Fruit fly (Drosophila melanogaster) whole organism, embryonic: ENCODE data around the gene Cyp303a1.

Experiments used
- Atf-2 ChIP-seq: fragments of 200-800 bp; sonication (Bioruptor generic); optimal IDR thresholded peaks from 2 replicates; lab custom pipeline; 2016; ENCODE audit warnings: missing biosample characterization, missing genetic modification characterization
- CG10147 ChIP-seq: fragments of 200-800 bp; sonication (Bioruptor generic); optimal IDR thresholded peaks from 2 replicates; lab custom pipeline; 2019; ENCODE audit warnings: missing biosample characterization, mild to moderate bottlenecking, missing genetic modification characterization, moderate library complexity
- CG10366 ChIP-seq: fragments of 200-800 bp; sonication (Bioruptor generic); IDR thresholded peaks from 2 replicates; pipeline ENCODE4 v1.3.6; 2022; ENCODE audit warnings: missing biosample characterization, missing genetic modification characterization
- CG10979 ChIP-seq: fragments of 200-800 bp; sonication (Bioruptor generic); optimal IDR thresholded peaks from 2 replicates; lab custom pipeline; 2018; ENCODE audit warnings: missing biosample characterization, mild to moderate bottlenecking, missing genetic modification characterization, moderate library complexity
- CG11456 ChIP-seq: fragments of 200-800 bp; sonication (Bioruptor generic); IDR thresholded peaks from 3 replicates; pipeline ENCODE4 v1.3.6; 2022; ENCODE audit warnings: missing biosample characterization, missing genetic modification characterization
- CG13296 ChIP-seq: fragments of 200-800 bp; sonication (Bioruptor generic); optimal IDR thresholded peaks from 3 replicates; lab custom pipeline; 2018; ENCODE audit warnings: missing biosample characterization, mild to moderate bottlenecking, missing genetic modification characterization
- CG16815 ChIP-seq: fragments of 200-800 bp; sonication (Bioruptor generic); optimal IDR thresholded peaks from 3 replicates; lab custom pipeline; 2017; ENCODE audit warnings: missing biosample characterization, mild to moderate bottlenecking, missing genetic modification characterization
- CG16863 ChIP-seq: fragments of 200-800 bp; sonication (Bioruptor generic); optimal IDR thresholded peaks from 3 replicates; lab custom pipeline; 2016; ENCODE audit warnings: missing biosample characterization, missing genetic modification characterization
- CG17568 ChIP-seq: fragments of 200-800 bp; sonication (Bioruptor generic); optimal IDR thresholded peaks from 2 replicates; lab custom pipeline; 2018; ENCODE audit warnings: missing biosample characterization, mild to moderate bottlenecking, missing genetic modification characterization, moderate library complexity
- CG2116 ChIP-seq: fragments of 200-800 bp; sonication (Bioruptor generic); optimal IDR thresholded peaks from 3 replicates; lab custom pipeline; 2018; ENCODE audit warnings: missing biosample characterization, mild to moderate bottlenecking, missing genetic modification characterization
- CG2129 ChIP-seq: fragments of 200-800 bp; sonication (Bioruptor generic); IDR thresholded peaks from 2 replicates; pipeline ENCODE4 v1.3.6; 2022; ENCODE audit warnings: missing biosample characterization, missing genetic modification characterization; ENCODE audit not compliant: partially characterized antibody
- CG2199 ChIP-seq: fragments of 200-800 bp; sonication (Bioruptor generic); IDR thresholded peaks from 3 replicates; pipeline ENCODE4 v1.3.6; 2022; ENCODE audit warnings: missing biosample characterization, missing genetic modification characterization
- CG2889 ChIP-seq: fragments of 200-800 bp; sonication (Bioruptor generic); IDR thresholded peaks from 3 replicates; pipeline ENCODE4 v1.3.6; 2022; ENCODE audit warnings: missing biosample characterization, missing genetic modification characterization
- CG33213 ChIP-seq: fragments of 200-800 bp; sonication (Bioruptor generic); optimal IDR thresholded peaks from 3 replicates; lab custom pipeline; 2016; ENCODE audit warnings: missing biosample characterization, missing genetic modification characterization
- CG3995 ChIP-seq: fragments of 200-800 bp; sonication (Bioruptor generic); optimal IDR thresholded peaks from 3 replicates; lab custom pipeline; 2016; ENCODE audit warnings: missing biosample characterization, missing genetic modification characterization
- CG4707 ChIP-seq: fragments of 200-800 bp; sonication (Bioruptor generic); optimal IDR thresholded peaks from 2 replicates; lab custom pipeline; 2018; ENCODE audit warnings: missing biosample characterization, mild to moderate bottlenecking, missing genetic modification characterization, moderate library complexity
- CG6175 ChIP-seq: fragments of 200-800 bp; sonication (Bioruptor generic); IDR thresholded peaks from 3 replicates; pipeline ENCODE4 v1.3.6; 2022; ENCODE audit warnings: missing biosample characterization, missing genetic modification characterization
- CG6689 ChIP-seq: fragments of 200-800 bp; sonication (Bioruptor generic); IDR thresholded peaks from 2 replicates; pipeline ENCODE4 v1.3.6; 2022; ENCODE audit warnings: missing biosample characterization, missing genetic modification characterization
- Camta ChIP-seq: fragments of 200-800 bp; sonication (Bioruptor generic); optimal IDR thresholded peaks from 2 replicates; lab custom pipeline; 2016; ENCODE audit warnings: missing biosample characterization, missing genetic modification characterization
- CkIIα-i1 ChIP-seq: fragments of 200-800 bp; sonication (Bioruptor generic); IDR thresholded peaks from 2 replicates; pipeline ENCODE4 v1.3.6; 2022; ENCODE audit warnings: missing biosample characterization, missing genetic modification characterization
- Ets65A ChIP-seq: fragments of 200-800 bp; sonication (Bioruptor generic); peaks from one replicate; lab custom pipeline; 2016; ENCODE audit warnings: missing biosample characterization, missing genetic modification characterization
- HLH4C ChIP-seq: fragments of 200-800 bp; sonication (Bioruptor generic); IDR thresholded peaks from 3 replicates; pipeline ENCODE4 v1.3.6; 2022; ENCODE audit warnings: missing biosample characterization, missing genetic modification characterization; ENCODE audit not compliant: partially characterized antibody
- HLHmδ ChIP-seq: fragments of 200-800 bp; sonication (Bioruptor generic); optimal IDR thresholded peaks from 2 replicates; lab custom pipeline; 2018; ENCODE audit warnings: missing biosample characterization, mild to moderate bottlenecking, missing genetic modification characterization, moderate library complexity
- Kr ChIP-seq: fragments of 200-800 bp; sonication (Bioruptor generic); optimal IDR thresholded peaks from 2 replicates; lab custom pipeline; 2017; ENCODE audit warnings: missing biosample characterization, mild to moderate bottlenecking, missing genetic modification characterization
- MBD-R2 ChIP-seq: fragments of 200-800 bp; sonication (Bioruptor generic); IDR thresholded peaks from 2 replicates; pipeline ENCODE4 v1.3.6; 2022; ENCODE audit warnings: missing biosample characterization, missing genetic modification characterization
- Med ChIP-seq: fragments of 200-800 bp; sonication (Bioruptor generic); peaks from one replicate; lab custom pipeline; 2016; ENCODE audit warnings: missing biosample characterization, missing genetic modification characterization, mild to moderate bottlenecking, inconsistent platforms, moderate library complexity
- Meics ChIP-seq: fragments of 200-800 bp; sonication (Bioruptor generic); optimal IDR thresholded peaks from 2 replicates; lab custom pipeline; 2017; ENCODE audit warnings: missing biosample characterization, mild to moderate bottlenecking, missing genetic modification characterization
- Oli ChIP-seq: fragments of 200-800 bp; sonication (Bioruptor generic); optimal IDR thresholded peaks from 2 replicates; lab custom pipeline; 2018; ENCODE audit warnings: missing biosample characterization, mild to moderate bottlenecking, missing genetic modification characterization, moderate library complexity
- Xrp1 ChIP-seq: fragments of 200-800 bp; sonication (Bioruptor generic); IDR thresholded peaks from 2 replicates; pipeline ENCODE4 v1.3.6; 2022; ENCODE audit warnings: missing biosample characterization, missing genetic modification characterization
- ash1 ChIP-seq: fragments of 200-800 bp; sonication (Bioruptor generic); optimal IDR thresholded peaks from 2 replicates; lab custom pipeline; 2018; ENCODE audit warnings: missing biosample characterization, mild to moderate bottlenecking, missing genetic modification characterization
- cad ChIP-seq: fragments of >200 bp; optimal IDR thresholded peaks from 2 replicates; lab custom pipeline; 2017; ENCODE audit warnings: missing biosample characterization, missing genetic modification characterization
- ems ChIP-seq: fragments of 200-800 bp; sonication (Bioruptor generic); optimal IDR thresholded peaks from 3 replicates; lab custom pipeline; 2016; ENCODE audit warnings: missing biosample characterization, missing genetic modification characterization
- fd3F ChIP-seq: fragments of 200-800 bp; sonication (Bioruptor generic); optimal IDR thresholded peaks from 2 replicates; lab custom pipeline; 2018; ENCODE audit warnings: missing biosample characterization, mild to moderate bottlenecking, missing genetic modification characterization, moderate library complexity
- gfzf ChIP-seq: fragments of 200-800 bp; sonication (Bioruptor generic); optimal IDR thresholded peaks from 2 replicates; lab custom pipeline; 2016; ENCODE audit warnings: missing biosample characterization, mild to moderate bottlenecking, missing genetic modification characterization, moderate library complexity
- jigr1 ChIP-seq: fragments of 200-800 bp; sonication (Bioruptor generic); IDR thresholded peaks from 3 replicates; pipeline ENCODE4 v1.3.6; 2022; ENCODE audit warnings: missing biosample characterization, missing genetic modification characterization
- jumu ChIP-seq: fragments of 200-800 bp; sonication (Bioruptor generic); optimal IDR thresholded peaks from 3 replicates; lab custom pipeline; 2016; ENCODE audit warnings: missing biosample characterization, missing genetic modification characterization
- ken ChIP-seq: fragments of 200-800 bp; sonication (Bioruptor generic); IDR thresholded peaks from 3 replicates; pipeline ENCODE4 v1.3.6; 2022; ENCODE audit warnings: missing biosample characterization, missing genetic modification characterization
- lbe ChIP-seq: fragments of 200-800 bp; sonication (Bioruptor generic); optimal IDR thresholded peaks from 2 replicates; lab custom pipeline; 2016; ENCODE audit warnings: missing biosample characterization, mild to moderate bottlenecking, missing genetic modification characterization
- lov ChIP-seq, 2 experiments: fragments of 200-800 bp in 1 of 2; fragments of >200 bp in 1 of 2; sonication (Bioruptor generic) in 1 of 2; IDR thresholded peaks in 1 of 2; optimal IDR thresholded peaks in 1 of 2; 2 replicates in 1 of 2; 3 replicates in 1 of 2; pipeline versions ENCODE4 v1.3.6 to Lab custom; 2017 to 2022; ENCODE audit warnings: missing biosample characterization in 1 of 2, missing genetic modification characterization in 1 of 2
- pnt ChIP-seq: fragments of 200-800 bp; sonication (Bioruptor generic); optimal IDR thresholded peaks from 3 replicates; lab custom pipeline; 2016; ENCODE audit warnings: missing biosample characterization, missing genetic modification characterization
- pum ChIP-seq: fragments of 200-800 bp; sonication (Bioruptor generic); optimal IDR thresholded peaks from 2 replicates; lab custom pipeline; 2016; ENCODE audit warnings: missing biosample characterization, missing genetic modification characterization
- scrt ChIP-seq: fragments of 200-800 bp; sonication (Bioruptor generic); optimal IDR thresholded peaks from 2 replicates; lab custom pipeline; 2018; ENCODE audit warnings: missing biosample characterization, mild to moderate bottlenecking, missing genetic modification characterization, moderate library complexity
- sna ChIP-seq: fragments of 200-800 bp; sonication (Bioruptor generic); IDR thresholded peaks from 2 replicates; pipeline ENCODE4 v1.3.6; 2022; ENCODE audit warnings: missing biosample characterization, missing genetic modification characterization; ENCODE audit not compliant: partially characterized antibody
- stc ChIP-seq: fragments of 200-800 bp; sonication (Bioruptor generic); IDR thresholded peaks from 2 replicates; pipeline ENCODE4 v1.3.6; 2022; ENCODE audit warnings: missing biosample characterization, missing genetic modification characterization
- tin ChIP-seq: fragments of 200-800 bp; sonication (Bioruptor generic); optimal IDR thresholded peaks from 3 replicates; lab custom pipeline; 2016; ENCODE audit warnings: missing biosample characterization, missing genetic modification characterization
- tll ChIP-seq, 2 experiments: fragments of 200-800 bp in 1 of 2; fragments of >200 bp in 1 of 2; sonication (Bioruptor generic) in 1 of 2; optimal IDR thresholded peaks; 2 replicates each; lab custom pipeline; 2017 to 2019; ENCODE audit warnings: missing biosample characterization in 2 of 2, missing genetic modification characterization in 2 of 2, mild to moderate bottlenecking in 1 of 2, moderate library complexity in 1 of 2
- ttk ChIP-seq: fragments of 200-800 bp; sonication (Bioruptor generic); IDR thresholded peaks from 2 replicates; pipeline ENCODE4 v2.1.2; 2022; ENCODE audit warnings: missing biosample characterization, missing genetic modification characterization
- wor ChIP-seq: fragments of 200-800 bp; sonication (Bioruptor generic); IDR thresholded peaks from 2 replicates; pipeline ENCODE4 v1.3.6; 2022; ENCODE audit warnings: missing biosample characterization, missing genetic modification characterization
- zfh1 ChIP-seq: fragments of 200-800 bp; sonication (Bioruptor generic); IDR thresholded peaks from 3 replicates; pipeline ENCODE4 v1.3.6; 2022; ENCODE audit warnings: missing biosample characterization, missing genetic modification characterization

The Cyp303a1 gene

DNA sequence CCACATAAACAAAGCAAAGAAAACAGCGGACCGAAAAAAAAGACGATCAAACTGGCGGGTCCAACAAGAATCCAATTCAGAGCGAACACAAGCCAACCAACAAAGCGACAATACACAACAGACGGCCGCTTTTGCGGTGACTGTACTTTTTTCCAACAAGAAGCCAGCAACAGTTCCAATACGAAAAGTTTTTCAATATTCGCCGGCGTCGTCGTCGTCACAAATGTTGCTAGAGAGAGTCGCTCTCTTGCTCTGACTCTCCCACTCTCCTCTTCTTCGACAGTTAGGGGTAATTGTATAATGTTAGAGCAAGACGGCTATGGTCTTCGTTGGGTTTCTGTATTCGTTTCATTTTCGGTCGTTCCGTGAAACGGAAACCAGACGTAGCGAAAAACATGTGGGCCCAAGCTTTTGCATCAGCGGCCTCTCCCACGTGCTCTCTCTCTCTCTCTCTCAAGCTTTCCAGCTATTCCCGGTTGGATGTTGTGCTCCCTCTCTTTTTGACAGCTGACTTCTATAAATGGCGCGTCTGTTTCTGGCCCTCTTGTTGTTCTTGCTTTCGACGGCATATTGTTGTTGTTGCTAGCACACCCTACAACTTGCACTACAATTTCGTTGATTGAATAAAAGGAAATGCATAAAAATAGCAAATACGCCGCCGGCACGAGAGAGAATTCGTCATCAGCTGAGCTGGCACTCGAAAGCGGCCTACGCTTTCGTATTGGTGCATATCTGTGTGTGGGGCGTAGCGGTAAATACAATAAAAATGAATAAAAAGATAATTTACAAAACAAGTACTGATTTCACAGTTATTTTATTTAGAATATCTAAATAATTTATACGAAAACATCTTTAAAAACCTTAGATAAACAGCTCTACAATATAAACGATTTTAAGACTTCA, 24.5 kb upstream of the Cyp303a1 start (continued):
- TF ChIP-seq CG3995 (GFP tag; lab: Kevin White, UChicago), result no peak
- TF ChIP-seq ttk, result no peak
- TF ChIP-seq cad (GFP tag; lab: Kevin White, UChicago), result no peak
- TF ChIP-seq CkIIα-i1 (GFP tag; lab: Robert Waterston, UW), result no peak
- TF ChIP-seq tll (GFP tag; optimal IDR thresholded peaks at IDR 0.05; lab: Kevin White, UChicago), result peak in 1 of 2 experiments; percentile 71
- TF ChIP-seq MBD-R2, result no peak
- no peak for TF ChIP-seq stc (GFP tag; lab: Robert Waterston, UW)
- no peak for TF ChIP-seq fd3F (GFP tag; lab: Kevin White, UChicago)
- no peak for TF ChIP-seq CG2199 (GFP tag; lab: Robert Waterston, UW)
- peak; percentile 71 for TF ChIP-seq CG2116
- TF ChIP-seq ash1 (GFP tag; lab: Kevin White, UChicago), result peak; percentile 94
- TF ChIP-seq CG10147 (GFP tag; lab: Kevin White, UChicago), result no peak
- TF ChIP-seq CG2889 (GFP tag; lab: Robert Waterston, UW), result no peak
- TF ChIP-seq jigr1 (GFP tag; lab: Robert Waterston, UW), result no peak
- no peak for TF ChIP-seq HLH4C (GFP tag; lab: Robert Waterston, UW)
- no peak for TF ChIP-seq wor (GFP tag; lab: Robert Waterston, UW)
- no peak for TF ChIP-seq jumu (GFP tag; lab: Kevin White, UChicago)
- TF ChIP-seq CG2129 (GFP tag; lab: Robert Waterston, UW), result no peak
- TF ChIP-seq Meics, result peak; percentile 91
- no peak for TF ChIP-seq ken (GFP tag; lab: Robert Waterston, UW)
- no peak for TF ChIP-seq sna
- peak; percentile 92 for TF ChIP-seq HLHmδ (GFP tag; lab: Kevin White, UChicago)
- no peak for TF ChIP-seq Atf-2 (GFP tag; lab: Kevin White, UChicago)
- peak; percentile 87 for TF ChIP-seq CG4707 (GFP tag; lab: Kevin White, UChicago)
- TF ChIP-seq CG17568 (GFP tag; lab: Kevin White, UChicago), result peak; percentile 94
- TF ChIP-seq ems, result no peak
- TF ChIP-seq CG6175 (GFP tag; lab: Robert Waterston, UW), result no peak
- peak; percentile 36 for TF ChIP-seq CG10979
- no peak for TF ChIP-seq CG16815
- TF ChIP-seq CG6689 (GFP tag; lab: Robert Waterston, UW), result no peak
- peak; percentile 96 for TF ChIP-seq Med (GFP tag; lab: Kevin White, UChicago)
- peak; percentile 22 for TF ChIP-seq CG33213 (GFP tag; lab: Kevin White, UChicago)
- TF ChIP-seq Xrp1, result no peak
- TF ChIP-seq CG11456, result no peak
- TF ChIP-seq tin (GFP tag; lab: Kevin White, UChicago), result no peak
- TF ChIP-seq pum, result no peak
- no peak for TF ChIP-seq Camta (GFP tag; lab: Kevin White, UChicago)
- peak; percentile 12 for TF ChIP-seq Kr (GFP tag; lab: Kevin White, UChicago)
- no peak for TF ChIP-seq lov (optimal IDR thresholded peaks at IDR 0.05; lab: Kevin White, UChicago)
- no peak for TF ChIP-seq lov (GFP tag; IDR thresholded peaks at IDR 0.05; lab: Robert Waterston, UW)
- TF ChIP-seq CG10366, result no peak
- peak; percentile 28 for TF ChIP-seq CG16863 (GFP tag; lab: Kevin White, UChicago)
- TF ChIP-seq Oli (tag; lab: Kevin White, UChicago), result peak; percentile 0
- peak; percentile 85 for TF ChIP-seq lbe (GFP tag; lab: Kevin White, UChicago)
- peak; percentile 94 for TF ChIP-seq scrt
- no peak for TF ChIP-seq gfzf (GFP tag; lab: Kevin White, UChicago)
- no peak for TF ChIP-seq Ets65A (GFP tag; lab: Kevin White, UChicago)
- no peak for TF ChIP-seq pnt (GFP tag; lab: Kevin White, UChicago)
- TF ChIP-seq CG13296 (GFP tag; lab: Kevin White, UChicago), result peak; percentile 96
- no peak for TF ChIP-seq zfh1 (GFP tag; lab: Robert Waterston, UW)
